Worm (Caenorhabditis elegans) whole organism, L4/young adult: ENCODE data around the gene srd-54.
"Not testable (repeated sequence)": the region's sequence is repeated elsewhere in the genome, so short reads cannot be mapped to it uniquely, and the experiment has no call there.

ENCODE experiments used
- W03F9.2 ChIP-seq: fragments of 150-350 bp; optimal IDR thresholded peaks from 2 replicates; lab custom pipeline; 2014; ENCODE audit warnings: missing biosample characterization, missing genetic modification characterization
- dao-5 ChIP-seq: sonication (generic microtip); optimal IDR thresholded peaks from 2 replicates; lab custom pipeline; 2016; ENCODE audit warnings: missing genotype, missing genetic modification characterization, moderate library complexity, missing compliant biosample characterization
- him-1 ChIP-seq: sonication (generic microtip); optimal IDR thresholded peaks from 2 replicates; lab custom pipeline; 2016; ENCODE audit warnings: missing genotype, missing genetic modification reagents, missing genetic modification characterization, missing compliant biosample characterization

srd-54 gene

DNA sequence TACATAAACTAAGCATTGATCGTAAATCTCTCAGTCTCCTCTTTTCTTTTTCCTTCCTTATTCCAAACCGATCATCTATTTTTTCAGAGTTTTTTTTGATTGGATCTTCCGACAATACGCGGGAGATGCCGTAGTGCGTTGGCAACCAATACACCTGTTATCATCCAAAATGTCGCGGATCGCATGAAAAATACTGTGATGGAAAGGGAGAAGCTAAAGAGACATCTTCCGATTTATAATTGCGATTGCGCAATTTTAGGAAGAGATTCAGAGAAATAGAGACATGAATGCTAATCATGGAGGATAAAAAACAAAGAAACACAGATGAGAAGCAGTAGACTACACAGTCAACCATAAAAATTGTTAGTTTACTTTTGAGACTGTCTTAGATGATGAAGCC, 26.0 kb upstream of the srd-54 start:
- TF ChIP-seq dao-5 (tag; lab: Kevin White, UChicago), result no peak
- TF ChIP-seq W03F9.2 (tag; lab: Kevin White, UChicago), result no peak
- no peak for TF ChIP-seq him-1

DNA sequence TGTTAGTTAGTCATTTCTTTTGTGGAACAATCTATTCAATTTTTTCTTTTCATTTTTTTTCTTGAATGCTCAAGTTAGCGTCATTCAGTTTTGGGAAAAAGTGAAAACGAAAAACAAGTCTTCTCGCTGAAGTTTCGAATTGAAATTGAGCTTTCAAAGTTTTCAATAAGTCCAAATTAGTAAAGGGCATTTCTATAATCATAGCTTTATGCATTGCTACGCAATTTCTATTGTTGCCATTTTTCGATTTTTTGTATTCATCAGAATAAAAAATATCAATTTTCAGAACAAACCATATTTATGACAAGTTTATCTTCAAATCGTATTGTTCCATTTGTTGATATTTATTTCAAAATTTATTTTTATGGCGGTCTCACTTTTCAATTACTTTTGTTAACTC, 24.2 kb upstream of the srd-54 start, which contains the start of gene srd-55:
Gene srd-55, plus strand, starts transcription at position 301 of the 400 bp plus-strand sequence.
- TF ChIP-seq W03F9.2 (tag; lab: Kevin White, UChicago) (no peak), him-1 (no peak), dao-5 (tag; lab: Kevin White, UChicago) (no peak)

DNA sequence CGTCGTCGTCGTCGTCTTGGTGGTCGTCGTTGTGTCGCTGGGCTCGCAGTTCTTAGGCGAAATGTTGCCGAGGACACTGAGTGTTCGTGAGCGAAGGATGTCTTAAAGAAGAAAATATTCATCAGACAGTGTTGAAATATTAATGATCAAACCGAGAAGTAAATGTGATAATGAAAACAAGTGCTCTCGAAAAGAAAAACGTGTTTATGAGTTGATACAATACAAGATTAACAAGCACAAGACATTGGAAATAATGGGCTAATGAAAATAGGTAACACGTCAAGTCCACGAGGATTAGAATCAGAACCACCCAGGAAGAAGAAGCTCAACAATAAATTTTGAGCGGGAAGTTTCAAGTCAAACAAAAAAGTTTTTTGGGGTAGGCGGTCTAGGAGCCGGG, 20.5 kb upstream of the srd-54 start, which contains the start of gene K02A2.5:
Gene K02A2.5, minus strand, starts transcription at position 101 of the 400 bp plus-strand sequence.
- TF ChIP-seq W03F9.2 (tag; lab: Kevin White, UChicago) (no peak), him-1 (no peak), dao-5 (tag; lab: Kevin White, UChicago) (no peak)

DNA sequence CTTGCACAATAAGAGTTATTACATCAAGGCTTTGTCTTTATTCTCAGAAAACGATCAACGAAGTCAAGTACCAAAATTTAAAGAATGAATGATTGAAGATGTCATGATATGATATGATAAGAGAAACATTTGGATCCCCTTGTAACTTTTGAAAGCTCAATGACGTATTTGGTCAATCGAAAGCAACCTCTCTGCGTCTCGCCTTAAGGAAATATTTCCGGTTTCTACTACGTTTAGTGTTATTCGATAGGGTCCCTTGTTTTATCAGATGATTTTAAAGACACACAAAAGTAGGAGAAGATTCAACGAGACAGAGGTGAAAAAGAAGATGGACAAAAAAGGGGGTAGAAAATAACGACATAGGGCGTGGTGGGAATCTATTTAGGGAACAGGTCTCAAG, 19.2 kb upstream of the srd-54 start:
- TF ChIP-seq W03F9.2 (tag; lab: Kevin White, UChicago) (no peak), dao-5 (tag; lab: Kevin White, UChicago) (no peak), him-1 (no peak)

DNA sequence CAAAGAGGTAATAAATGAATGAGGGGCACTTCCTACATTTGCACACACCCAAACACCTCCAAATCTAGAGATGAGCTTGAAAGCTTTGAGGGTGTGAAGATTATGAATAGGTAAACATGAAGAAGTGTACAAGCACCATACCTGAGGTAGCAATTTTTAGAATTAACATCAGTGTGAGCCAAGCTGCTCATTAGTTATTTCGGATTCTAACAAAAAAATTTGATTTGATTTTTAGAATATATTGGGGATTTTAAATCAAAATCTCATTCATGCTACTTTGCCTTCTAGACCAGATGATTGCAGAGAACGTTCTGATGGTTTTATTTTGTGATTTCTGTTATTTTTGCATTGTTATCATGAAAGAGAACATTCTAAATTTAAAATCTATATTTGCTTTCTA, 18.7 kb upstream of the srd-54 start:
- TF ChIP-seq W03F9.2 (tag; lab: Kevin White, UChicago), result no peak
- no peak for TF ChIP-seq him-1
- no peak for TF ChIP-seq dao-5 (tag; lab: Kevin White, UChicago)

DNA sequence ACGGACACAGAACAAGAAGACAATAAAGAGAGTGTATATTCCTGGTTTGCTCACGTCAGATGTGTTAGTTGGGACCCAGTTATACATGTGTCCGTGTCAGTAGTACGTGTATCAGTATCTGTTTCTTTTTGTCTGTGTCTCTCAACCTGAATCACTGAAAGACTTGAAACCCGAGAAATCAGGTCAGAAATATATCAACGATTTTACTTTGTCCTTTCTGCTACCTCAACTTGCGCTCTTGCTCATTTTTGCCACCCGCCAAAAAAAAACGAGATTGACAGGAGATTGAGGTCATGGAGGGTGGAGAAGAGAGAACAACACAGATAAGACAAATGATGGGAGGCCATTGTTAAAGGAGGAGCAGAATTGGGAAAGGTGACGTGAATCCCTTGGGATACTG, 12.9 kb upstream of the srd-54 start:
- TF ChIP-seq him-1 (no peak), W03F9.2 (tag; lab: Kevin White, UChicago) (no peak), dao-5 (tag; lab: Kevin White, UChicago) (no peak)

DNA sequence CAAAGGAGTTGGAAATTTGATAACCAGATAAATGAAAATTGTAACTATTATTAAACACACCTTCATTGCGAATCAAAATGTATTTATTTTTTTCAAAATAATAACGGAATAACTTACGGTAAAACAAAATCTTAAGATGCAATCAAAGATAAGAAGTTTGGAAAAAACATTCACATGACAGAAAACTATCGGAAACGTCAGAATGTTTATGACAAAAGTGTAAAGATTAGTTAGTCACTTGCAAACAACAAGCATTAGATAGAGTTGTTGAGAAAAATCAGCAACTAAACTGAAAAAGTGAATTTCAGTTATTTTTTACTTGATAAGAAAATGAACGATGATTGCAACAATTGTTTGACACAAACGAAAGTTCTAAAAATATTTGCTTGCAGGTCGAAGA, 12.3 kb upstream of the srd-54 start:
- TF ChIP-seq him-1 (no peak), W03F9.2 (tag; lab: Kevin White, UChicago) (no peak), dao-5 (tag; lab: Kevin White, UChicago) (no peak)

DNA sequence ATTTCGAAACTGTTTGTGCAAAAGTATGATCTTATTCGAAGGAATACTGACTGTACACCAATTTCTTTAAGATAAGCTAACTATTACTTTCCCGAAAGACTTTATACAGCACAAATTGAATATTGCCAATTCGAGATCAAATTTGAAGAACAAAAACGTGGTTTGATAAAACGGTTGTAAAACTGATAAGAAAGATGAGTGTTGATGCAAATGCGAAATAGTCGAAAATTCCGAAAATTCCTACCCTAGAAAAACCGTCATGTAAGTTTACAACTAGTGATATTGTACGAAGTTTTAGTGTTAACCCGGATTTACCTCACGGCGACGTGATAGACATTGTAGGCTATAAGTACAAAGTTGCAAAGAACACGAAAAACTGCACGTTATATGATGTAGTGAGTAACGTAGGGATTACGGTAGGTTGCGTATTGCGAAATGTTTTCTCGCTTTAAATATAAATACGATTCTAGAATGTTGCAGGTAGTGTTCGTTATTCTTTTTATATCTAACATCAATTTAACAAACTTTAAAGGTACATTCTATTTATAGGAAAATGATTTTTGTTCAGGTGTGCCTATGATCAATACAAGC, 11.5 kb upstream of the srd-54 start:
- TF ChIP-seq dao-5 (tag; lab: Kevin White, UChicago) (no peak), W03F9.2 (tag; lab: Kevin White, UChicago) (no peak), him-1 (no peak)

DNA sequence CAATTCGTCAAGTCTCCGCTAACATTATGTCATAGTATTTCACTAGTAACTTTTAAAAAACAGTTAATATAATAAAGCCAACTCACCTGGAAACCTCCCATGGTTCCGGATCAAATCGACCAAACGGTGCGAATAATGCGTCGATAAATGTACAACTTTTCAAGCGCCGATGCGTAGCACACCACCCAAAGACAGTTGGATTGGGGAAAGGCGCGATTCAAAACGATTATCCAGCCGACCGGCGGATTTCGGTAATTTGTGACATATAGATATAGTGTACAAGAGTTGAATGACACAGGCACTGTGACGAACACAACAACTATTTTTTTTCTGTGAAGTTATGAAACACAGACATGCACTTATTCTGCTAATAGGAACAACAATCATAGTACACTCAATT, 1.8 kb downstream of the srd-54 start, which contains the start of gene kcc-3:
Gene kcc-3, minus strand, starts transcription at position 101 of the 400 bp plus-strand sequence.
- TF ChIP-seq W03F9.2 (tag; lab: Kevin White, UChicago), result no peak
- no peak for TF ChIP-seq dao-5 (tag; lab: Kevin White, UChicago)
- TF ChIP-seq him-1, result no peak

DNA sequence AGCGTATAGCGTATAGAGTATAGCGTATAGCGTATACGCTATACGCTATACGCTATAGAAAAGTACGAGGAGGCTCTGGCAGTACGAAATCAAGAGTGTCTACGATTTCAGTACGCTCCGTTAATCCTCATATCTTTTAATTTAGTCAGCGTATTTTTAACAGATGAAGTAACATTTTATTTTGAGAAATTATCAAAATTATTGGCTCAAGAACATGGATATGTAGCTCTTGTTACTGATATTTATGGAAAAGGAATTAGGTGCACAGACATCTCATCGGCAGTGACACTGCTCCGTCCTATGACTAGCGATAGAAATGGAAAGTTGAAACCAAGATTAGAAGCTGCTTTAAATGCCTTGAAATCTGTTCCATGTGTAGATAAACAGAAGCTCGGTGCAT, 2.5 kb downstream of the srd-54 start, which contains the start of gene K02A2.1:
Gene K02A2.1, plus strand, starts transcription at position 301 of the 400 bp plus-strand sequence.
- not testable (repeated sequence) for TF ChIP-seq dao-5 (tag; lab: Kevin White, UChicago); him-1; W03F9.2 (tag; lab: Kevin White, UChicago)

DNA sequence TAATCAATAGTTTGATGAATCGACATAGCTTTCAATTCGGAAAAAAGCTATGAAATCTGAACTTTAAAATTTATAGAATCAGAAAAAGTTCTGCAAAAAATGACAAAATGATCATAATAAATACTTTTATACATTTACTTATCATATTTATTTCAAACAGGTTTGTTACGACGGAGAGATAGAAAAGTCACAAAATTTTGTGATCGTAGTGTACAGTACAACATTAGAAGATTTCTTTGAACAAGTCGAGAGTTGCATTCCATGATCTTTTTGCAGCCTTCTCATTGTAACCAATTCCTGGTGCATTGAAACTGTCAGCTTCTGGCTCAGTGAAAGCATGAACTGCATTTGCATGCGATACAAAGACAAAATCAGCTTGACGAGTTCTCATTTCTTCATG, 23.8 kb downstream of the srd-54 start, which contains the start of gene D1022.3:
Gene D1022.3, minus strand, starts transcription at position 101 of the 400 bp plus-strand sequence.
- TF ChIP-seq dao-5 (tag; lab: Kevin White, UChicago) (no peak), him-1 (no peak), W03F9.2 (tag; lab: Kevin White, UChicago) (no peak)

DNA sequence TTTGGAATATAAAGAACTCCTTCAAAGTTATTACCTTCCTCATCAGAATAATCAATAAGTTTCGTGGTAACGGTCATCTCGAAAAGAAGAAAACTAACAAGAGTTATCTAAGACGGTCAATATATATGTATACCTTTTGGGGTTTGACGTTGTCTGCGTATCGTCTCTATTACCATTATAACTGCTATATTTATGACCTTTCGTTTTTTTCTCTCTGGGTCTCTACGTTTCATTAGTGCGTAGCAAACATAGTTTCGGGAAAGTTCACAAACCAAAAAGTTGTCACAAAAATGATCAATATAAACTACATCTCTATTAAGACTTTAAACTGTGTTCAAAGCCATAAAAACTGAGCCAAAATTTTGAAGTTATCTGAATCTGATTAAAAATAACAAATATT, 24.8 kb downstream of the srd-54 start, which contains the start of gene D1022.4:
Gene D1022.4, minus strand, starts transcription at position 83 of the 400 bp plus-strand sequence.
- TF ChIP-seq dao-5 (tag; lab: Kevin White, UChicago) (no peak), W03F9.2 (tag; lab: Kevin White, UChicago) (no peak), him-1 (no peak)

DNA sequence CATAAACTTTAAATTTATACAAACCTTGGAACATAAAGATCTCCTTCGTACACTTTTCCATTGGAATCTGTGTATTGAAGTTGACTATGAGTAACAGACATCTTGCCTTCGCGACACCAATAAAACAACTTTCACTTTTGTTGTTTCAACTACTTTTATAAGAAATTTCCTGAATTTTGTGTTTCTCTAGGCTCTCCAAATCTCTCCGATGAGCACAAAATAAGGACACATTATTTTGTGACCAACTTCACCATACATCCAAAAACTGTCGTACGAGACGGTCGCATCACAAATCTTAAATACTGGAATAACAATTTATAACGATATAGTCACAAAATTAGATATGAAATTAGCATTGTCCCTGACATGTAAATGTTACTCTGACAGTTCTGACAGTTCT, 26.3 kb downstream of the srd-54 start, which contains the start of gene D1022.5:
Gene D1022.5, minus strand, starts transcription at position 101 of the 400 bp plus-strand sequence.
- TF ChIP-seq dao-5 (tag; lab: Kevin White, UChicago) (no peak), him-1 (no peak), W03F9.2 (tag; lab: Kevin White, UChicago) (no peak)

DNA sequence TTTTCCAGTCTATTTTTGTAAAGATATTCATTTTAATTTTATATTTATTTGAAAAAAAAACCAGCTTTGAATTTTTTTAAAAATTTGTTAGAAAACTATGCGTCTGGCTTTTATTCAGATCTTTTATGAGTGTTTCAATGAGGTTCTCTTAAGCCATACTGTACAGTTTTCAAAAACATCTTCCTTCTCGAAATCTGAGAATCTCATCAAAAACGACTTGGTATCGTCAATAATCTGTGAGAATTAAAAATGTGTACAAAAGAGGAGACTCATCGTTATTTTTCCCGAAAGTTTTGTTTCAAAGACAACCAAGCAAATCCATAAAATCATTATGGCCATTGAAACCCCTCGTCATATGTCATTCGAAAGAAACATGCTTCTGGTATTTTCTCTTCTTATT, 26.8 kb downstream of the srd-54 start, which contains the start of gene D1022.2:
Gene D1022.2, plus strand, starts transcription at position 301 of the 400 bp plus-strand sequence.
- TF ChIP-seq dao-5 (tag; lab: Kevin White, UChicago) (no peak), him-1 (no peak), W03F9.2 (tag; lab: Kevin White, UChicago) (no peak)
